Worm (Caenorhabditis elegans) whole organism, young adult: ENCODE data around the gene F37A4.5.

Source experiments
- B0336.3 ChIP-seq: fragments of 200-800 bp; sonication (Bioruptor generic); IDR thresholded peaks from 2 replicates; pipeline ENCODE4 v1.3.6; 2022; ENCODE audit warnings: missing genetic modification characterization, missing compliant biosample characterization
- C06A6.2 ChIP-seq: fragments of 200-800 bp; sonication (Bioruptor generic); conservative IDR thresholded peaks from 2 replicates; pipeline ENCODE4 v1.3.6; 2022; ENCODE audit warnings: missing genetic modification characterization, missing compliant biosample characterization
- F22D6.2 ChIP-seq: sonication (generic microtip); optimal IDR thresholded peaks from 2 replicates; lab custom pipeline; 2016; ENCODE audit warnings: mild to moderate bottlenecking, missing genetic modification characterization, missing compliant biosample characterization
- F23B12.7 ChIP-seq: sonication (generic microtip); optimal IDR thresholded peaks from 2 replicates; lab custom pipeline; 2017; ENCODE audit warnings: missing genetic modification characterization, mild to moderate bottlenecking, missing compliant biosample characterization, antibody characterized with exemption, moderate library complexity; ENCODE audit not compliant: insufficient read depth
- F39B2.1 ChIP-seq: fragments of 200-800 bp; sonication (Bioruptor generic); IDR thresholded peaks from 2 replicates; pipeline ENCODE4 v1.3.6; 2022; ENCODE audit warnings: missing genetic modification reagents, missing genetic modification characterization, missing compliant biosample characterization
- T07F8.4 ChIP-seq: sonication (generic microtip); optimal IDR thresholded peaks from 2 replicates; lab custom pipeline; 2016; ENCODE audit warnings: mild to moderate bottlenecking, missing genetic modification characterization, moderate library complexity, missing compliant biosample characterization
- Y79H2A.3 ChIP-seq: fragments of 200-800 bp; sonication (Bioruptor generic); conservative IDR thresholded peaks from 2 replicates; pipeline ENCODE4 v1.3.6; 2022; ENCODE audit warnings: missing genetic modification reagents, missing genetic modification characterization, missing compliant biosample characterization
- ama-1 ChIP-seq, 3 experiments: fragments of 150-350 bp in 1 of 3; sonication (generic microtip) in 2 of 3; optimal IDR thresholded peaks; 2 replicates each; lab custom pipeline; 2014 to 2018; ENCODE audit warnings: missing biosample characterization in 2 of 3, missing genetic modification characterization in 2 of 3, missing genetic modification reagents in 2 of 3
- aptf-2 ChIP-seq: fragments of 200-800 bp; sonication (Bioruptor generic); conservative IDR thresholded peaks from 2 replicates; pipeline ENCODE4 v1.3.6; 2022; ENCODE audit warnings: missing genetic modification reagents, missing genetic modification characterization, missing compliant biosample characterization
- atf-7 ChIP-seq: sonication (generic microtip); optimal IDR thresholded peaks from 2 replicates; lab custom pipeline; 2017; ENCODE audit warnings: mild to moderate bottlenecking, missing genetic modification characterization, missing compliant biosample characterization
- athp-1 ChIP-seq: sonication (generic microtip); optimal IDR thresholded peaks from 2 replicates; lab custom pipeline; 2017; ENCODE audit warnings: mild to moderate bottlenecking, missing genetic modification characterization, missing compliant biosample characterization
- attf-3 ChIP-seq: fragments of 200-800 bp; sonication (Bioruptor generic); conservative IDR thresholded peaks from 2 replicates; pipeline ENCODE4 v1.3.6; 2022; ENCODE audit warnings: missing genetic modification reagents, missing genetic modification characterization, missing compliant biosample characterization
- attf-5 ChIP-seq: fragments of 200-800 bp; sonication (Bioruptor generic); optimal IDR thresholded peaks from 2 replicates; lab custom pipeline; 2018; ENCODE audit warnings: mild to moderate bottlenecking, missing genetic modification characterization, missing compliant biosample characterization
- attf-6 ChIP-seq: fragments of 200-800 bp; sonication (Bioruptor generic); IDR thresholded peaks from 2 replicates; pipeline ENCODE4 v1.3.6; 2022; ENCODE audit warnings: missing genetic modification reagents, missing genetic modification characterization, missing compliant biosample characterization
- bed-1 ChIP-seq: fragments of 200-800 bp; sonication (Bioruptor generic); IDR thresholded peaks from 2 replicates; pipeline ENCODE4 v1.3.6; 2022; ENCODE audit warnings: missing genetic modification reagents, missing genetic modification characterization, missing compliant biosample characterization
- bed-2 ChIP-seq: fragments of 200-800 bp; sonication (Bioruptor generic); IDR thresholded peaks from 2 replicates; pipeline ENCODE4 v1.3.6; 2022; ENCODE audit warnings: missing genetic modification reagents, missing genetic modification characterization, missing compliant biosample characterization
- ccch-3 ChIP-seq: fragments of 200-800 bp; sonication (Bioruptor generic); optimal IDR thresholded peaks from 2 replicates; lab custom pipeline; 2018; ENCODE audit warnings: mild to moderate bottlenecking, missing genetic modification characterization, missing compliant biosample characterization
- ceh-40 ChIP-seq: fragments of 200-800 bp; sonication (Bioruptor generic); IDR thresholded peaks from 2 replicates; pipeline ENCODE4 v1.3.6; 2022; ENCODE audit warnings: missing genetic modification characterization, missing compliant biosample characterization
- chd-7 ChIP-seq: sonication (generic microtip); optimal IDR thresholded peaks from 2 replicates; lab custom pipeline; 2016; ENCODE audit warnings: mild to moderate bottlenecking, missing genetic modification characterization, moderate library complexity, missing compliant biosample characterization
- die-1 ChIP-seq: sonication (generic microtip); optimal IDR thresholded peaks from 2 replicates; lab custom pipeline; 2016; ENCODE audit warnings: missing genotype, mild to moderate bottlenecking, missing genetic modification characterization, missing compliant biosample characterization
- dpff-1 ChIP-seq: sonication (generic microtip); optimal IDR thresholded peaks from 2 replicates; lab custom pipeline; 2017; ENCODE audit warnings: mild to moderate bottlenecking, missing genetic modification characterization, missing compliant biosample characterization
- dpl-1 ChIP-seq: fragments of 150-350 bp; optimal IDR thresholded peaks from 2 replicates; lab custom pipeline; 2014; ENCODE audit warnings: missing biosample characterization, missing genetic modification reagents, missing genetic modification characterization
- fkh-3 ChIP-seq: sonication (generic microtip); optimal IDR thresholded peaks from 2 replicates; lab custom pipeline; 2016; ENCODE audit warnings: mild to moderate bottlenecking, missing genetic modification characterization, missing compliant biosample characterization
- hlh-12 ChIP-seq: sonication (generic microtip); optimal IDR thresholded peaks from 2 replicates; lab custom pipeline; 2016; ENCODE audit warnings: missing genetic modification characterization, missing compliant biosample characterization
- hmg-1.2 ChIP-seq: fragments of 200-800 bp; sonication (Bioruptor generic); IDR thresholded peaks from 2 replicates; pipeline ENCODE4 v1.3.6; 2022; ENCODE audit warnings: missing genetic modification reagents, missing genetic modification characterization, missing compliant biosample characterization
- hsf-1 ChIP-seq: fragments of 200-800 bp; sonication (Bioruptor generic); IDR thresholded peaks from 2 replicates; pipeline ENCODE4 v1.3.6; 2022; ENCODE audit warnings: missing genetic modification reagents, missing genetic modification characterization, missing compliant biosample characterization
- lin-26 ChIP-seq: fragments of 200-800 bp; sonication (Bioruptor generic); IDR thresholded peaks from 2 replicates; pipeline ENCODE4 v1.3.6; 2022; ENCODE audit warnings: missing genetic modification reagents, missing genetic modification characterization, missing compliant biosample characterization
- lin-40 ChIP-seq: sonication (generic microtip); optimal IDR thresholded peaks from 2 replicates; lab custom pipeline; 2016; ENCODE audit warnings: missing genetic modification characterization, mild to moderate bottlenecking, missing compliant biosample characterization, missing genotype, missing genetic modification reagents
- lin-54 ChIP-seq: fragments of 200-800 bp; sonication (Bioruptor generic); optimal IDR thresholded peaks from 2 replicates; lab custom pipeline; 2018; ENCODE audit warnings: mild to moderate bottlenecking, missing genetic modification characterization, missing compliant biosample characterization
- lsy-27 ChIP-seq: sonication (generic microtip); optimal IDR thresholded peaks from 2 replicates; lab custom pipeline; 2017; ENCODE audit warnings: missing genetic modification characterization, mild to moderate bottlenecking, missing compliant biosample characterization, antibody characterized with exemption, missing genotype, borderline replicate concordance; ENCODE audit not compliant: insufficient read depth
- madf-3 ChIP-seq: fragments of 200-800 bp; sonication (Bioruptor generic); IDR thresholded peaks from 2 replicates; pipeline ENCODE4 v1.3.6; 2022; ENCODE audit warnings: missing genetic modification reagents, missing genetic modification characterization, missing compliant biosample characterization
- mxl-1 ChIP-seq: sonication (generic microtip); optimal IDR thresholded peaks from 2 replicates; lab custom pipeline; 2016; ENCODE audit warnings: missing genetic modification characterization, missing compliant biosample characterization
- nfya-2 ChIP-seq: fragments of 200-800 bp; sonication (Bioruptor generic); IDR thresholded peaks from 2 replicates; pipeline ENCODE4 v1.3.6; 2022; ENCODE audit warnings: missing genetic modification reagents, missing genetic modification characterization, missing compliant biosample characterization
- nhr-120 ChIP-seq: fragments of 200-800 bp; sonication (Bioruptor generic); IDR thresholded peaks from 2 replicates; pipeline ENCODE4 v1.3.6; 2022; ENCODE audit warnings: missing genetic modification characterization, missing compliant biosample characterization
- nhr-27 ChIP-seq: fragments of 200-800 bp; sonication (Bioruptor generic); optimal IDR thresholded peaks from 2 replicates; lab custom pipeline; 2018; ENCODE audit warnings: mild to moderate bottlenecking, missing genetic modification characterization, moderate library complexity, missing compliant biosample characterization
- pbrm-1 ChIP-seq: fragments of 200-800 bp; sonication (Bioruptor generic); IDR thresholded peaks from 2 replicates; pipeline ENCODE4 v1.3.6; 2022; ENCODE audit warnings: missing genetic modification reagents, missing genetic modification characterization, missing compliant biosample characterization
- pha-4 ChIP-seq: fragments of 150-350 bp; sonication (generic microtip); optimal IDR thresholded peaks from 2 replicates; lab custom pipeline; 2014; ENCODE audit warnings: missing biosample characterization, missing genetic modification reagents, missing genetic modification characterization
- rec-8 ChIP-seq, 2 experiments: sonication (generic microtip); optimal IDR thresholded peaks; 2 replicates each; lab custom pipeline; 2016; ENCODE audit warnings: mild to moderate bottlenecking in 2 of 2, missing genetic modification characterization in 2 of 2, missing genetic modification reagents in 2 of 2, missing genotype in 2 of 2, missing biosample characterization in 1 of 2, missing compliant biosample characterization in 1 of 2, moderate library complexity in 1 of 2
- rpc-1 ChIP-seq, 2 experiments: fragments of 150-350 bp in 1 of 2; sonication (generic microtip) in 1 of 2; optimal IDR thresholded peaks; 2 replicates each; lab custom pipeline; 2014 to 2018; ENCODE audit warnings: missing biosample characterization in 1 of 2, missing genetic modification characterization in 1 of 2, missing genetic modification reagents in 1 of 2, missing genotype in 1 of 2
- sptf-2 ChIP-seq: fragments of 200-800 bp; sonication (Bioruptor generic); optimal IDR thresholded peaks from 2 replicates; lab custom pipeline; 2018; ENCODE audit warnings: mild to moderate bottlenecking, missing genetic modification characterization, missing compliant biosample characterization
- tbp1 ChIP-seq: fragments of 200-800 bp; sonication (Bioruptor generic); optimal IDR thresholded peaks from 2 replicates; lab custom pipeline; 2018; ENCODE audit warnings: mild to moderate bottlenecking, missing genetic modification characterization, missing compliant biosample characterization
- tbx-9 ChIP-seq: sonication (generic microtip); optimal IDR thresholded peaks from 2 replicates; lab custom pipeline; 2016; ENCODE audit warnings: borderline replicate concordance, missing genetic modification characterization, inconsistent platforms, missing compliant biosample characterization
- xnd-1 ChIP-seq: sonication (generic microtip); optimal IDR thresholded peaks from 2 replicates; lab custom pipeline; 2016; ENCODE audit warnings: missing genotype, missing genetic modification reagents, missing genetic modification characterization, missing compliant biosample characterization
- zfh-2 ChIP-seq: fragments of 200-800 bp; sonication (Bioruptor generic); conservative IDR thresholded peaks from 2 replicates; pipeline ENCODE4 v1.3.6; 2022; ENCODE audit warnings: missing genetic modification reagents, missing genetic modification characterization, missing compliant biosample characterization
- ztf-6 ChIP-seq: fragments of 200-800 bp; sonication (Bioruptor generic); IDR thresholded peaks from 2 replicates; pipeline ENCODE4 v1.3.6; 2022; ENCODE audit warnings: missing genetic modification reagents, missing genetic modification characterization, missing compliant biosample characterization

F37A4.5 gene

DNA sequence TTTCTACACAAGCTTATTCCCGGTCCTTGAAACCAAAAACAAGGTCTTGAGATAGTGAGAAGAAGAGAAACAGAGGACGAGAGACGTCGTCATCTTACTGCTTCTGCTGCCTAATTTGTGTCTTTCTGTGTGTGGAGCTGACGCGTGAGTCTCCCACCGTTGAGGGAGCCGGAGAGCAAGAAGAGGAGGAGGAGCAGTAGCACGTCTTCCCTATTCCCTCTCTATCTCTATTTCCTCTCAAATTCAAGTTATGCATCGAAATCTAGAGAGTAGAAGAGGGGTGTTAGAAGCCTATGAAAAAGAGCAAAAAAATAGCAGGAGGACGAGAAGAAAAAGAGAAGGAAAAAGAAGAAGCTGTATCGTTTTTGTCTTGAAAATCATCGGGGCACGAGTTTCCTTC, 16.5 kb upstream of the F37A4.5 start (continued):
- TF ChIP-seq atf-7 (peak; percentile 6), hmg-1.2 (peak; percentile 31; the same call in 1 of the 2 replicates), ztf-6 (no peak), pha-4 (tag; lab: Kevin White, UChicago) (no peak), attf-6 (GFP tag; lab: Robert Waterston, UW) (no peak), bed-2 (GFP tag; lab: Robert Waterston, UW) (no peak), aptf-2 (GFP tag; lab: Robert Waterston, UW) (no peak), ama-1 (optimal IDR thresholded peaks at IDR 0.05; lab: Kevin White, UChicago) (no peak), ama-1 (GFP tag; optimal IDR thresholded peaks at IDR 0.05; lab: Kevin White, UChicago) (no peak)

DNA sequence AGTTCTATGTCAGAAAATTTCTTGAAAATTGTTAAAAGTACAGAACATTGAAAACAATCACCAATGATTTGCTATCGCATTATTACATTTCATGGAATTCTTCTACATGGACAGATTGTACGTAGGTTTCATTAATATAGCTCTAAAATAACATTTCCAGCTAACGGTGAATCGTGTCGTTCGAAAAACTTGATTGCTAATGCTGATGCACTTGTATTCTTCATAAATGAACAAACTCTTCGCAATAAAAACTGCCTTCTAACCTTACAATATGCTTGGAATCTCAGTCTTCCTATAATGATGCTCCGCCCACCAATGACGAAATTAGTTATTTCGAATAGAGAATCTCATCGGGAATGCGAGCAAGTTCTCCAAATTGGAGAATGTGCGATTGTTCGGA, 6.2 kb upstream of the F37A4.5 start, which contains the start of gene F37A4.6:
TSS of gene F37A4.6 (plus strand) at position 301 of the 400 bp plus-strand sequence.
- TF ChIP-seq attf-5 (GFP tag; lab: Kevin White, UChicago) (no peak), hsf-1 (no peak), atf-7 (no peak), aptf-2 (GFP tag; lab: Robert Waterston, UW) (no peak), tbp1 (GFP tag; lab: Kevin White, UChicago) (no peak)
- TF ChIP-seq, all 124 proteins: peak for 0

ce11 chrIII:6709983-6710382, 1.7 kb upstream of the F37A4.5 start, which contains the start of gene isw-1:
Gene isw-1 (minus strand): TSS chrIII:6710100.
- TF ChIP-seq die-1 (tag; lab: Kevin White, UChicago): no peak
- peak; percentile 47 for TF ChIP-seq F23B12.7
- TF ChIP-seq hlh-12 (tag; lab: Kevin White, UChicago): no peak
- TF ChIP-seq mxl-1: no peak
- TF ChIP-seq T07F8.4 (tag; lab: Kevin White, UChicago): no peak
- no peak for TF ChIP-seq ama-1 (optimal IDR thresholded peaks at IDR 0.05; lab: Kevin White, UChicago)
- no peak for TF ChIP-seq ama-1 (GFP tag; optimal IDR thresholded peaks at IDR 0.05; lab: Kevin White, UChicago)
- TF ChIP-seq ceh-40 (GFP tag; lab: Robert Waterston, UW): no peak
- TF ChIP-seq dpl-1: peak; percentile 98
- TF ChIP-seq ccch-3: no peak
- TF ChIP-seq lin-54: peak; percentile 93
- no peak for TF ChIP-seq C06A6.2 (GFP tag; lab: Robert Waterston, UW)
- TF ChIP-seq sptf-2 (GFP tag; lab: Kevin White, UChicago): no peak
- TF ChIP-seq athp-1 (tag; lab: Kevin White, UChicago): no peak
- no peak for TF ChIP-seq rpc-1 (optimal IDR thresholded peaks at IDR 0.05; lab: Kevin White, UChicago)
- TF ChIP-seq rpc-1 (tag; optimal IDR thresholded peaks at IDR 0.05; lab: Kevin White, UChicago): no peak
- TF ChIP-seq tbx-9 (tag; lab: Kevin White, UChicago): no peak
- peak; percentile 87 for TF ChIP-seq madf-3
- TF ChIP-seq lin-40 (tag; lab: Kevin White, UChicago): no peak
- no peak for TF ChIP-seq fkh-3 (tag; lab: Kevin White, UChicago)
- TF ChIP-seq nhr-120: no peak
- TF ChIP-seq F39B2.1 (GFP tag; lab: Robert Waterston, UW): no peak
- no peak for TF ChIP-seq bed-1
- TF ChIP-seq attf-3 (GFP tag; lab: Robert Waterston, UW): peak; percentile 80
- TF ChIP-seq F22D6.2 (tag; lab: Kevin White, UChicago): no peak
- no peak for TF ChIP-seq Y79H2A.3 (GFP tag; lab: Robert Waterston, UW)
- TF ChIP-seq B0336.3 (GFP tag; lab: Robert Waterston, UW): no peak
- TF ChIP-seq lsy-27 (tag; lab: Kevin White, UChicago): no peak
- TF ChIP-seq rec-8 (tag; optimal IDR thresholded peaks at IDR 0.05; lab: Kevin White, UChicago): no peak
- TF ChIP-seq zfh-2 (GFP tag; lab: Robert Waterston, UW): no peak
- TF ChIP-seq chd-7: no peak
- TF ChIP-seq xnd-1 (tag; lab: Kevin White, UChicago): peak; percentile 85
- no peak for TF ChIP-seq nhr-27 (tag; lab: Kevin White, UChicago)
- no peak for TF ChIP-seq lin-26 (GFP tag; lab: Robert Waterston, UW)
- TF ChIP-seq dpff-1 (tag; lab: Kevin White, UChicago): no peak
- no peak for TF ChIP-seq nfya-2
- peak; percentile 60; the same call in 1 of the 2 replicates for TF ChIP-seq pbrm-1
